Worm (Caenorhabditis elegans): ENCODE data around the gene R02D5.3.

DNA sequence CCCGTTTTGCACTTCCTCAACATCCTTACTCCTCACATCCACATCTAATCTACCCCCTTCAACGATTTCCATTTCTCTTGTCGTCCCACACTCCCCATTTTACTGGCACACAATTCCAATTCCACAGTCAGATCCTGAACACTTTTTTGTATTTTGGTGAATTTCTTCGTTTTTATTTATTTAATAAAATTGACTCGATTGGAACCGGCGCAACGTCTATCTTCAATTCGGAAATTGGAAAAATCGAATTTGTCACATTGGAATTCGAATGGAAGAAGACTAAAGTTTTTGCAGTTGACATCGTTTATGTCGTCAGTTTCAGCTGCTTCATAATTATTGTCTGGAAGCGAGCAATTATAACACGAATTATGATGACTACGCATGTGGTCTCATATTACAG, 44.2 kb downstream of the R02D5.3 start:
- TF ChIP-seq rnt-1 (tag; optimal IDR thresholded peaks at IDR 0.05): no peak
- TF ChIP-seq lin-13 (GFP tag; optimal IDR thresholded peaks at IDR 0.05): no peak
- no peak for TF ChIP-seq nhr-12 (tag; optimal IDR thresholded peaks at IDR 0.05)
- no peak for TF ChIP-seq tbx-2 (tag; optimal IDR thresholded peaks at IDR 0.05)
- no peak for TF ChIP-seq nhr-76 (tag; optimal IDR thresholded peaks at IDR 0.05)

All from whole organism, L1 larva.